Fruit fly (Drosophila melanogaster) whole organism, embryonic: Measurements from ENCODE around the gene CG46304.

Experiments
- Atf-2 ChIP-seq: fragments of 200-800 bp; sonication (Bioruptor generic); optimal IDR thresholded peaks from 2 replicates; lab custom pipeline; 2016; ENCODE audit warnings: missing biosample characterization, missing genetic modification characterization
- Bteb2 ChIP-seq: fragments of 200-800 bp; sonication (Bioruptor generic); optimal IDR thresholded peaks from 2 replicates; lab custom pipeline; 2016; ENCODE audit warnings: missing biosample characterization, missing genetic modification characterization
- CG10543 ChIP-seq: fragments of 200-800 bp; sonication (Bioruptor generic); optimal IDR thresholded peaks from 3 replicates; lab custom pipeline; 2017; ENCODE audit warnings: missing biosample characterization, mild to moderate bottlenecking, missing genetic modification characterization, moderate library complexity
- CG11398 ChIP-seq: fragments of 200-800 bp; sonication (Bioruptor generic); optimal IDR thresholded peaks from 2 replicates; lab custom pipeline; 2016; ENCODE audit warnings: missing biosample characterization, missing genetic modification characterization
- CG11504 ChIP-seq: fragments of 200-800 bp; sonication (Bioruptor generic); optimal IDR thresholded peaks from 3 replicates; lab custom pipeline; 2019; ENCODE audit warnings: missing biosample characterization, mild to moderate bottlenecking, missing genetic modification characterization, moderate library complexity
- CG15073 ChIP-seq: fragments of 200-800 bp; sonication (Bioruptor generic); optimal IDR thresholded peaks from 2 replicates; lab custom pipeline; 2016; ENCODE audit warnings: missing biosample characterization, missing genetic modification characterization
- CG17385 ChIP-seq: fragments of 200-800 bp; sonication (Bioruptor generic); optimal IDR thresholded peaks from 3 replicates; lab custom pipeline; 2018; ENCODE audit warnings: missing biosample characterization, mild to moderate bottlenecking, missing genetic modification characterization
- CG2120 ChIP-seq: fragments of 200-800 bp; sonication (Bioruptor generic); optimal IDR thresholded peaks from 3 replicates; lab custom pipeline; 2016; ENCODE audit warnings: missing biosample characterization, missing genetic modification characterization
- CG2712 ChIP-seq: fragments of 200-800 bp; optimal IDR thresholded peaks from 3 replicates; lab custom pipeline; 2019; ENCODE audit warnings: missing biosample characterization, mild to moderate bottlenecking, missing genetic modification characterization, moderate library complexity
- CG2875 ChIP-seq: fragments of 200-800 bp; sonication (Bioruptor generic); optimal IDR thresholded peaks from 2 replicates; lab custom pipeline; 2017; ENCODE audit warnings: missing biosample characterization, mild to moderate bottlenecking, missing genetic modification characterization, missing genetic modification reagents
- CG32767 ChIP-seq: fragments of 200-800 bp; sonication (Bioruptor generic); IDR thresholded peaks from 2 replicates; pipeline ENCODE4 v1.3.6; 2022; ENCODE audit warnings: missing biosample characterization, missing genetic modification characterization
- CG6813 ChIP-seq: fragments of 200-800 bp; sonication (Bioruptor generic); optimal IDR thresholded peaks from 2 replicates; lab custom pipeline; 2017; ENCODE audit warnings: missing biosample characterization, missing genetic modification characterization, mild to moderate bottlenecking, moderate library complexity, missing genetic modification reagents
- CG9215 ChIP-seq: fragments of 200-800 bp; sonication (Bioruptor generic); IDR thresholded peaks from 2 replicates; pipeline ENCODE4 v1.3.6; 2022; ENCODE audit warnings: missing biosample characterization, missing genetic modification characterization
- CrebB ChIP-seq: fragments of 200-800 bp; sonication (Bioruptor generic); optimal IDR thresholded peaks from 3 replicates; lab custom pipeline; 2018; ENCODE audit warnings: missing biosample characterization, mild to moderate bottlenecking, missing genetic modification characterization
- Deaf1 ChIP-seq: fragments of 200-800 bp; optimal IDR thresholded peaks from 3 replicates; lab custom pipeline; 2019; ENCODE audit warnings: missing biosample characterization, mild to moderate bottlenecking, missing genetic modification characterization, moderate library complexity
- Dip2 ChIP-seq: fragments of 200-800 bp; sonication (Bioruptor generic); IDR thresholded peaks from 2 replicates; pipeline ENCODE4 v1.3.6; 2022; ENCODE audit warnings: missing biosample characterization, missing genetic modification characterization
- Dll ChIP-seq: fragments of 200-800 bp; sonication (Bioruptor generic); IDR thresholded peaks from 4 replicates; pipeline ENCODE4 v1.3.6; 2022; ENCODE audit warnings: missing biosample characterization, missing genetic modification characterization; ENCODE audit not compliant: partially characterized antibody
- Ets65A ChIP-seq: fragments of 200-800 bp; sonication (Bioruptor generic); peaks from one replicate; lab custom pipeline; 2016; ENCODE audit warnings: missing biosample characterization, missing genetic modification characterization
- Hmr ChIP-seq: fragments of 200-800 bp; sonication (Bioruptor generic); optimal IDR thresholded peaks from 3 replicates; lab custom pipeline; 2017; ENCODE audit warnings: mild to moderate bottlenecking, missing biosample characterization, missing genetic modification reagents, missing genetic modification characterization
- MTF-1 ChIP-seq: fragments of 200-800 bp; sonication (Bioruptor generic); optimal IDR thresholded peaks from 2 replicates; lab custom pipeline; 2018; ENCODE audit warnings: missing biosample characterization, mild to moderate bottlenecking, missing genetic modification characterization, borderline replicate concordance
- Mrtf ChIP-seq: fragments of 200-800 bp; sonication (Bioruptor generic); IDR thresholded peaks from 3 replicates; pipeline ENCODE4 v1.3.6; 2022; ENCODE audit warnings: missing biosample characterization, missing genetic modification characterization
- Nf-YC ChIP-seq: fragments of 200-800 bp; optimal IDR thresholded peaks from 3 replicates; lab custom pipeline; 2019; ENCODE audit warnings: missing biosample characterization, mild to moderate bottlenecking, missing genetic modification characterization, moderate library complexity
- NfI ChIP-seq: fragments of 200-800 bp; sonication (Bioruptor generic); optimal IDR thresholded peaks from 3 replicates; lab custom pipeline; 2018; ENCODE audit warnings: missing biosample characterization, mild to moderate bottlenecking, missing genetic modification characterization, moderate library complexity
- Pdp1 ChIP-seq, 2 experiments: fragments of 200-800 bp; sonication (Bioruptor generic); optimal IDR thresholded peaks; 3 replicates each; lab custom pipeline; 2016; ENCODE audit warnings: missing biosample characterization in 2 of 2, missing genetic modification characterization in 2 of 2, mild to moderate bottlenecking in 1 of 2, moderate library complexity in 1 of 2
- Rfx ChIP-seq: fragments of 200-800 bp; sonication (Bioruptor generic); IDR thresholded peaks from 2 replicates; pipeline ENCODE4 v1.3.6; 2022; ENCODE audit warnings: missing biosample characterization, missing genetic modification characterization
- Sry-β ChIP-seq: fragments of 200-800 bp; sonication (Bioruptor generic); optimal IDR thresholded peaks from 2 replicates; lab custom pipeline; 2018; ENCODE audit warnings: missing biosample characterization, mild to moderate bottlenecking, missing genetic modification characterization, moderate library complexity
- amos ChIP-seq: fragments of 200-800 bp; sonication (Bioruptor generic); IDR thresholded peaks from 2 replicates; pipeline ENCODE4 v1.3.6; 2022; ENCODE audit warnings: missing biosample characterization, missing genetic modification characterization; ENCODE audit not compliant: partially characterized antibody
- cad ChIP-seq: fragments of >200 bp; optimal IDR thresholded peaks from 2 replicates; lab custom pipeline; 2017; ENCODE audit warnings: missing biosample characterization, missing genetic modification characterization
- danr ChIP-seq: fragments of 200-800 bp; sonication (Bioruptor generic); IDR thresholded peaks from 2 replicates; pipeline ENCODE4 v1.3.6; 2022; ENCODE audit warnings: missing biosample characterization, missing genetic modification characterization
- gcm ChIP-seq: fragments of 200-800 bp; sonication (Bioruptor generic); optimal IDR thresholded peaks from 2 replicates; lab custom pipeline; 2019; ENCODE audit warnings: missing biosample characterization, mild to moderate bottlenecking, missing genetic modification characterization, moderate library complexity
- hth ChIP-seq: fragments of >200 bp; optimal IDR thresholded peaks from 2 replicates; lab custom pipeline; 2017; ENCODE audit warnings: inconsistent platforms
- inv ChIP-seq: fragments of 200-800 bp; sonication (Bioruptor generic); IDR thresholded peaks from 2 replicates; pipeline ENCODE4 v1.3.6; 2022; ENCODE audit warnings: missing biosample characterization, missing genetic modification characterization; ENCODE audit not compliant: partially characterized antibody
- nmo ChIP-seq: fragments of 200-800 bp; sonication (Bioruptor generic); optimal IDR thresholded peaks from 2 replicates; lab custom pipeline; 2018; ENCODE audit warnings: missing biosample characterization, mild to moderate bottlenecking, missing genetic modification characterization, moderate library complexity
- nom ChIP-seq: fragments of 200-800 bp; sonication (Bioruptor generic); optimal IDR thresholded peaks from 2 replicates; lab custom pipeline; 2017; ENCODE audit warnings: missing biosample characterization, missing genetic modification characterization, mild to moderate bottlenecking, moderate library complexity, missing genetic modification reagents
- org-1 ChIP-seq: fragments of 200-800 bp; sonication (Bioruptor generic); optimal IDR thresholded peaks from 2 replicates; lab custom pipeline; 2017; ENCODE audit warnings: missing biosample characterization, missing genetic modification characterization
- sc ChIP-seq, 3 experiments: fragments of >200 bp in 2 of 3; fragments of 200-800 bp in 1 of 3; sonication (Bioruptor generic) in 1 of 3; optimal IDR thresholded peaks; 2 replicates in 2 of 3; 3 replicates in 1 of 3; lab custom pipeline; 2017; ENCODE audit warnings: mild to moderate bottlenecking in 1 of 3, missing biosample characterization in 1 of 3, missing genetic modification characterization in 1 of 3, missing genetic modification reagents in 1 of 3
- sd ChIP-seq: fragments of 200-800 bp; sonication (Bioruptor generic); optimal IDR thresholded peaks from 3 replicates; lab custom pipeline; 2018; ENCODE audit warnings: missing biosample characterization, mild to moderate bottlenecking, missing genetic modification characterization, moderate library complexity
- sens ChIP-seq: fragments of 200-800 bp; sonication (Bioruptor generic); peaks from one replicate; lab custom pipeline; 2016; ENCODE audit warnings: missing biosample characterization, missing genetic modification characterization
- sqz ChIP-seq: fragments of 200-800 bp; sonication (Bioruptor generic); optimal IDR thresholded peaks from 3 replicates; lab custom pipeline; 2018; ENCODE audit warnings: missing biosample characterization, mild to moderate bottlenecking, missing genetic modification characterization
- stwl ChIP-seq: fragments of 200-800 bp; sonication (Bioruptor generic); optimal IDR thresholded peaks from 3 replicates; lab custom pipeline; 2018; ENCODE audit warnings: missing biosample characterization, mild to moderate bottlenecking, missing genetic modification characterization, moderate library complexity
- sug ChIP-seq: fragments of 200-800 bp; optimal IDR thresholded peaks from 2 replicates; lab custom pipeline; 2019; ENCODE audit warnings: missing biosample characterization, mild to moderate bottlenecking, missing genetic modification characterization, moderate library complexity
- yki ChIP-seq: fragments of >200 bp; optimal IDR thresholded peaks from 3 replicates; lab custom pipeline; 2018
- zfh2 ChIP-seq: fragments of 200-800 bp; sonication (Bioruptor generic); optimal IDR thresholded peaks from 2 replicates; lab custom pipeline; 2016; ENCODE audit warnings: missing biosample characterization, missing genetic modification characterization

Gene CG46304

DNA sequence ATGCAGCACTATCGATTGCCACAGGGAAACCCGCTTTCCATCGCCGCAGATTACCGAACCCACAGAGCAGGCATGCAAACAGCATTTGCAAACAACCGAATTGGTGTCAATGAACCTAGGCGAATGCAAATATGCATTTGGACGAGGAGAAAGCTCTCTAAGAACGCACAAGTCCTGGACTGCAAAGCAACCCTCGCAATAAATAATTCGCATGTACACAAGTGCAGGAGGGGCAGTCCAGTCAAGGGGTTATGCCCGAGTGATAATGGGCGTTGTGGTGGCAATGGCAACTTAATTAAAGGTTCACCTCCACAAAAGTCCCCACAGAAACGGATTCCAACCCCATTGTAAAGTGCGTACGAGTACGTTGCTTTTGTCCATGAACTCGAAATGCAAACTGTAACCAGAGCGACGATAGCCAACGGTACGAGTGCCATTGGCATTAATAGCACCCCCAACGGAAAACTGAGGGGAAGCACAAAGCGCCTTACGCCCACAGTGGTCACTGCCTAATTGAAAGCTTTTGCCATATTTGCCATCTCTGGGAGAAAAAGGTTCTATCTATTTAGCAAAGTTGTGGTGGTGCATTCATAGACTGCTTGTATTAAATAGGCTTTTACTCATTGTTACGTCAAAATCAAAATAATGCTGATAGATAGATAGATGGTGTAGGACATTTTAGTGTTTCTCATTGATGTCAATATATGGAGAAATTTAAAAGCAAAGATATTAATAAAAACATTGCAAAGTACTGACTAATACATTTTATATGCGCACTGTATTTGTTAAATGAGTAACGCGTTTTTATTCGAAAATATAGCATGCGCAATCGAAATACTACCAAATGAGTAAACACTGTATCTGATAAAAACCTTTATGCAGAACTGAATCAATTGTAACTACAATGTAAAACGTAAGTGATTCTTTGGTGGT, 37.0 kb downstream of the CG46304 start (continued):
- TF ChIP-seq hth (lab: Kevin White, UChicago) (no peak), CG2120 (GFP tag; lab: Kevin White, UChicago) (peak; percentile 0), CG9215 (GFP tag; lab: Robert Waterston, UW) (0 out of 2 replicates have a peak, but pooled peaks have one; percentile 12), org-1 (no peak), Bteb2 (GFP tag; lab: Kevin White, UChicago) (no peak), Mrtf (GFP tag; lab: Robert Waterston, UW) (no peak), CG6813 (GFP tag; lab: Kevin White, UChicago) (no peak), CG11504 (tag; lab: Kevin White, UChicago) (peak; percentile 51), CG2712 (tag; lab: Kevin White, UChicago) (no peak), sens (GFP tag; lab: Kevin White, UChicago) (peak; percentile 66), amos (no peak), Rfx (GFP tag; lab: Robert Waterston, UW) (no peak), nmo (GFP tag; lab: Kevin White, UChicago) (peak; percentile 16)

DNA sequence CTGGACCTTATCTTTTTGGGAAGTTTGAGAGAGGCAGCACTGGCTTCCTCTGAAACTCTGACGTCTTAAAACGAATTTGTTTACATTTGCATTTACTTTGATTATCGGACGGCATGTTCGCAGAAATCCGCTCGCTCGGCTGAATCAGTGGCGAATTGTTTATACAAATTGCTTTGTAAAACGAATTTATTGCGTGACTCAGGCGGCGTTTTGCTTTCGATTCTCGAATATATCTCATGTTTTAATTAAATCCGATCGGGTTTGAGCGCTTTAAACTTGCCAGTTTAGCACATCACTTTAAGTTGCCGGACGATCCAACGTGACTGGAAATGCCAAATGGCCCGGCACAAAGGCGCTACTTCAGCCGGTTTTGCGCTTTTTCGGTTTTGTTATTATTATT, 38.1 kb downstream of the CG46304 start:
- TF ChIP-seq nom = peak; percentile 24
- TF ChIP-seq sens (GFP tag; lab: Kevin White, UChicago) = peak; percentile 65
- TF ChIP-seq Sry-β (GFP tag; lab: Kevin White, UChicago) = no peak
- TF ChIP-seq Ets65A (GFP tag; lab: Kevin White, UChicago) = peak; percentile 20
- TF ChIP-seq, all 482 proteins: peak for 3

DNA sequence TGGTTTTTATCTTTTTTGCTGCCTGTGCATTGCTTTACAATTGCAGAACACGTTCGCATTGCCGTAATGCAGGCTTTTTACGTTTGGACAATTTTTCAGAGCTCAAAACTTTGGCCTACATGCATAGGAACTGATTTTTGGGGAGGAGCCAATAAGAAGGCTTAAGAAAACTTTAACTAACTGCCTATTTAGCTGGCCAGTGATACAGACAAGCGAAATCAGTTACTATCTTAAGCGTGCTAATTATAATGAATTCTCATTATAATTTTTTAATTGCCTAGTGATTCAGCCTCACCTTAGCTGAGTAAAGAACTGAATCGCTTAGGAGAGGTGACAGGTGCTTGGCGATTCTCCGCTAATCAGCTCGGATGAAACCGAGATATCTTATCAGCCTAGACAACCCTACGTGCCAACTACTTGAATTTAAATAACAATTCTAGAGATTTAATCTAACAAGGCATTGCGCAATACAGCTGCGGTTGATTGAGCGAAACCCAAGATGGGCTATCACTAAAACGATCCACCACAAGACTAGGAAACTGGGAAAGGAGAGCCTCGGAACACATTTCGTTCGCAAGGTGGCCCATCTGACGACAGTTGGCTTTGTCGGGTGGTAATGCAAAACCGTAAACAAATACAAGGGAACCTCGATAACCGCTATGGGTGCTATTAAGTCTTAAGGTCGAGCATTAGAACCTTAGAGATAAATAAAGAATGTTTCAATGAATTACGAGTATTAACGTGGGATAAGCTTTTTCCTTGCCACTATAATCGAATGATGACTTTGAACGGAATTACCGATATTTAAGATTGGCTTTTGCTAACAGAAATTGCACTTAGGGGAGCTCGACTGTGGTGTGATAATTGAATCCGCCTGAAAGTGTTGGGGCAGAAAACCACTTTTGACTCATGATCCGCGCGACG, 39.4 kb downstream of the CG46304 start:
- no peak for TF ChIP-seq cad
- TF ChIP-seq CG15073 (GFP tag; lab: Kevin White, UChicago) = no peak
- no peak for TF ChIP-seq danr (GFP tag; lab: Robert Waterston, UW)
- no peak for TF ChIP-seq NfI (GFP tag; lab: Kevin White, UChicago)
- TF ChIP-seq Dip2 (GFP tag; lab: Robert Waterston, UW) = no peak
- TF ChIP-seq MTF-1 (GFP tag; lab: Kevin White, UChicago) = no peak
- no peak for TF ChIP-seq Nf-YC (tag; lab: Kevin White, UChicago)
- TF ChIP-seq yki (lab: Kevin White, UChicago) = no peak
- no peak for TF ChIP-seq inv (GFP tag; lab: Robert Waterston, UW)
- TF ChIP-seq Atf-2 = no peak
- no peak for TF ChIP-seq hth (lab: Kevin White, UChicago)
- TF ChIP-seq Hmr (GFP tag; lab: Kevin White, UChicago) = peak; percentile 38
- peak in 1 of 2 experiments; percentile 97 for TF ChIP-seq Pdp1 (GFP tag; optimal IDR thresholded peaks at IDR 0.05; lab: Kevin White, UChicago)
- no peak for TF ChIP-seq CrebB (tag; lab: Kevin White, UChicago)
- no peak for TF ChIP-seq gcm (GFP tag; lab: Kevin White, UChicago)
- no peak for TF ChIP-seq CG17385 (GFP tag; lab: Kevin White, UChicago)
- TF ChIP-seq CG10543 = no peak
- no peak for TF ChIP-seq sc (optimal IDR thresholded peaks at IDR 0.05; lab: Kevin White, UChicago)
- no peak for TF ChIP-seq sc (GFP tag; optimal IDR thresholded peaks at IDR 0.05; lab: Kevin White, UChicago)
- no peak for TF ChIP-seq Dll (GFP tag; lab: Robert Waterston, UW)
- TF ChIP-seq CG11398 (GFP tag; lab: Kevin White, UChicago) = no peak
- peak; percentile 42 for TF ChIP-seq sd (tag; lab: Kevin White, UChicago)
- no peak for TF ChIP-seq stwl (tag; lab: Kevin White, UChicago)
- TF ChIP-seq zfh2 = no peak
- TF ChIP-seq sens (GFP tag; lab: Kevin White, UChicago) = no peak
- TF ChIP-seq sug (tag; lab: Kevin White, UChicago) = peak; percentile 62
- TF ChIP-seq CG2875 (GFP tag; lab: Kevin White, UChicago) = no peak
- TF ChIP-seq sqz (GFP tag; lab: Kevin White, UChicago) = no peak
- TF ChIP-seq CG32767 (GFP tag; lab: Robert Waterston, UW) = no peak
- TF ChIP-seq Deaf1 (tag; lab: Kevin White, UChicago) = no peak
